Worm (Caenorhabditis elegans): Measurements from ENCODE around the gene cyld-1.

The cyld-1 gene

ce11 chrIII:9850877-9851276 is 59.6 kb downstream of the cyld-1 start:
- TF ChIP-seq nhr-23 (tag; optimal IDR thresholded peaks at IDR 0.05) (no peak), nhr-12 (tag; optimal IDR thresholded peaks at IDR 0.05) (no peak), fos-1 (tag; optimal IDR thresholded peaks at IDR 0.05) (peak; percentile 6), C34F6.9 (tag; optimal IDR thresholded peaks at IDR 0.05) (no peak)

DNA sequence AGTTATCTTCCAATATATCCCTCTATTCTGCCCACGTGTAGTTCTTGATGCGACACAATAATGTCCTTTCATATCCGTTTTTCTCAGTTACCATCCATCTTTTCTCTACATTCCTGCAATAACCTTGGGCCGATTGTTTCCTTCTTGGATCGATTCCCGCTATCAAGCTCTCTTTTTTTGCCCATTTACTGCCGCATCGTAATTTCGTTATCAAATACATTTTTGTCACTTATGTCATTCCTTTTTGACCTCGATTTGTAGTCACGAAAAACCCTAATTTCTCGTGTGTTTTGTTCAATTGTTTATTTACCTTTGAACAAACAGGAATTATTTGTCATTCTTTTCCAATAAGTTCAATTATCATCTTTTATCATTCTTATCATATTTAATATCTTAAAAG is 60.5 kb downstream of the cyld-1 start:
- TF ChIP-seq sem-4 (tag; optimal IDR thresholded peaks at IDR 0.05) = no peak
- no peak for TF ChIP-seq alr-1 (tag; optimal IDR thresholded peaks at IDR 0.05)
- TF ChIP-seq R02D3.7 (tag; optimal IDR thresholded peaks at IDR 0.05) = no peak
- TF ChIP-seq C34F6.9 (tag; optimal IDR thresholded peaks at IDR 0.05) = no peak
- peak; percentile 5 for TF ChIP-seq nhr-129 (tag; optimal IDR thresholded peaks at IDR 0.05)
- TF ChIP-seq ztf-11 (tag; optimal IDR thresholded peaks at IDR 0.05) = no peak
- TF ChIP-seq mab-5 (tag; optimal IDR thresholded peaks at IDR 0.05) = no peak
- peak; percentile 74 for TF ChIP-seq skn-1 (tag; optimal IDR thresholded peaks at IDR 0.05)
- no peak for TF ChIP-seq nhr-6 (tag; optimal IDR thresholded peaks at IDR 0.05)
- peak; percentile 41 for TF ChIP-seq nhr-21 (tag; optimal IDR thresholded peaks at IDR 0.05)
- TF ChIP-seq lin-13 (GFP tag; optimal IDR thresholded peaks at IDR 0.05) = no peak
- TF ChIP-seq gmeb-1 (tag; optimal IDR thresholded peaks at IDR 0.05) = peak; percentile 23
- peak; percentile 57 for TF ChIP-seq fos-1 (tag; optimal IDR thresholded peaks at IDR 0.05)
- no peak for TF ChIP-seq mbf-1 (tag; optimal IDR thresholded peaks at IDR 0.05)
- no peak for TF ChIP-seq lsy-2 (tag; optimal IDR thresholded peaks at IDR 0.05)
- TF ChIP-seq sma-3 (GFP tag; optimal IDR thresholded peaks at IDR 0.05) = peak; percentile 46
- TF ChIP-seq ceh-82 (tag; optimal IDR thresholded peaks at IDR 0.05) = no peak
- peak; percentile 29 for TF ChIP-seq crh-2 (tag; optimal IDR thresholded peaks at IDR 0.05)
